Worm (Caenorhabditis elegans) whole organism, L1 larva: Measurements from ENCODE around the gene twk-8.

Experiments
- C04F5.9 ChIP-seq: sonication (generic microtip); optimal IDR thresholded peaks from 2 replicates; lab custom pipeline; 2016; ENCODE audit warnings: missing genetic modification characterization, missing compliant biosample characterization
- C34B4.2 ChIP-seq: sonication (generic microtip); optimal IDR thresholded peaks from 2 replicates; lab custom pipeline; 2017; ENCODE audit warnings: mild to moderate bottlenecking, missing genetic modification characterization, missing compliant biosample characterization
- Y116A8C.19 ChIP-seq: sonication (generic microtip); optimal IDR thresholded peaks from 2 replicates; lab custom pipeline; 2016; ENCODE audit warnings: missing compliant biosample characterization, missing genetic modification characterization, borderline replicate concordance
- aha-1 ChIP-seq: fragments of 150-350 bp; optimal IDR thresholded peaks from 2 replicates; lab custom pipeline; 2014; ENCODE audit warnings: missing biosample characterization, missing genetic modification characterization
- ama-1 ChIP-seq: fragments of 150-350 bp; optimal IDR thresholded peaks from 2 replicates; lab custom pipeline; 2014
- ceh-88 ChIP-seq: fragments of 200-800 bp; sonication (Bioruptor generic); IDR thresholded peaks from 2 replicates; pipeline ENCODE4 v1.3.6; 2022; ENCODE audit warnings: missing genetic modification characterization, missing compliant biosample characterization
- ceh-90 ChIP-seq: sonication (generic microtip); optimal IDR thresholded peaks from 2 replicates; lab custom pipeline; 2016; ENCODE audit warnings: missing genetic modification characterization, missing compliant biosample characterization
- dpl-1 ChIP-seq, 3 experiments: fragments of 150-350 bp in 2 of 3; sonication (generic microtip) in 1 of 3; optimal IDR thresholded peaks; 2 replicates each; lab custom pipeline; 2014 to 2017; ENCODE audit warnings: missing biosample characterization in 3 of 3, missing genetic modification characterization in 3 of 3, missing genetic modification reagents in 3 of 3
- dsc-1 ChIP-seq: sonication (generic microtip); optimal IDR thresholded peaks from 2 replicates; lab custom pipeline; 2016; ENCODE audit warnings: mild to moderate bottlenecking, missing genetic modification characterization, missing compliant biosample characterization
- egl-27 ChIP-seq, 2 experiments: fragments of 150-350 bp in 1 of 2; sonication (generic microtip); optimal IDR thresholded peaks; 3 replicates each; lab custom pipeline; 2017 to 2018; ENCODE audit warnings: missing biosample characterization in 2 of 2, missing genetic modification characterization in 2 of 2, missing genetic modification reagents in 2 of 2
- elt-3 ChIP-seq, 6 experiments: fragments of 150-350 bp in 1 of 6; sonication (generic microtip); optimal IDR thresholded peaks; 2 replicates each; lab custom pipeline; 2017 to 2018; ENCODE audit warnings: missing biosample characterization in 6 of 6, missing genetic modification characterization in 6 of 6, inconsistent platforms in 1 of 6
- ets-5 ChIP-seq: fragments of 200-800 bp; sonication (Bioruptor generic); IDR thresholded peaks from 2 replicates; pipeline ENCODE4 v1.3.6; 2022; ENCODE audit warnings: missing genetic modification characterization, missing compliant biosample characterization
- fkh-10 ChIP-seq: sonication (generic microtip); optimal IDR thresholded peaks from 2 replicates; lab custom pipeline; 2017; ENCODE audit warnings: missing biosample characterization, missing genetic modification reagents, missing genetic modification characterization
- fkh-4 ChIP-seq: sonication (generic microtip); optimal IDR thresholded peaks from 2 replicates; lab custom pipeline; 2016; ENCODE audit warnings: missing compliant biosample characterization, missing genetic modification characterization, borderline replicate concordance
- fkh-8 ChIP-seq: sonication (generic microtip); optimal IDR thresholded peaks from 2 replicates; lab custom pipeline; 2016; ENCODE audit warnings: mild to moderate bottlenecking, missing genetic modification characterization, missing compliant biosample characterization
- grh-1 ChIP-seq: fragments of 200-800 bp; sonication (Bioruptor generic); IDR thresholded peaks from 2 replicates; pipeline ENCODE4 v1.3.6; 2022; ENCODE audit warnings: missing genetic modification reagents, missing genetic modification characterization, missing compliant biosample characterization
- hlh-4 ChIP-seq: sonication (generic microtip); optimal IDR thresholded peaks from 2 replicates; lab custom pipeline; 2016; ENCODE audit warnings: mild to moderate bottlenecking, missing genetic modification characterization, missing compliant biosample characterization
- irx-1 ChIP-seq: sonication (generic microtip); optimal IDR thresholded peaks from 2 replicates; lab custom pipeline; 2016; ENCODE audit warnings: missing genetic modification characterization, missing compliant biosample characterization
- isw-1 ChIP-seq: fragments of 200-800 bp; sonication (Bioruptor generic); IDR thresholded peaks from 2 replicates; pipeline ENCODE4 v1.3.6; 2022; ENCODE audit warnings: missing genetic modification characterization, missing compliant biosample characterization
- lin-13 ChIP-seq: fragments of 150-350 bp; optimal IDR thresholded peaks from 2 replicates; lab custom pipeline; 2014; ENCODE audit warnings: missing biosample characterization, missing genetic modification reagents, missing genetic modification characterization
- lin-14 ChIP-seq: fragments of 200-800 bp; sonication (Bioruptor generic); optimal IDR thresholded peaks from 2 replicates; lab custom pipeline; 2018; ENCODE audit warnings: mild to moderate bottlenecking, missing genetic modification characterization, moderate library complexity, missing compliant biosample characterization
- lin-35 ChIP-seq, 2 experiments: fragments of 150-350 bp; optimal IDR thresholded peaks; 2 replicates each; lab custom pipeline; 2014; ENCODE audit warnings: missing biosample characterization in 2 of 2, missing genetic modification characterization in 2 of 2, missing genetic modification reagents in 2 of 2
- lin-39 ChIP-seq: fragments of 150-350 bp; optimal IDR thresholded peaks from 2 replicates; lab custom pipeline; 2014; ENCODE audit warnings: missing biosample characterization, missing genetic modification reagents, missing genetic modification characterization
- lir-3 ChIP-seq: sonication (generic microtip); optimal IDR thresholded peaks from 2 replicates; lab custom pipeline; 2016; ENCODE audit warnings: mild to moderate bottlenecking, missing genetic modification characterization, moderate library complexity, missing compliant biosample characterization; ENCODE audit not compliant: poor library complexity
- lsy-2 ChIP-seq, 2 experiments: fragments of 150-350 bp; optimal IDR thresholded peaks; 2 replicates each; lab custom pipeline; 2014; ENCODE audit warnings: missing biosample characterization in 2 of 2, missing genetic modification characterization in 2 of 2
- mab-9 ChIP-seq: fragments of 200-800 bp; sonication (Bioruptor generic); IDR thresholded peaks from 2 replicates; pipeline ENCODE4 v1.3.6; 2022; ENCODE audit warnings: missing genetic modification reagents, missing genetic modification characterization, missing compliant biosample characterization
- mdl-1 ChIP-seq, 2 experiments: fragments of 150-350 bp; optimal IDR thresholded peaks; 2 replicates each; lab custom pipeline; 2014 to 2017; ENCODE audit warnings: missing biosample characterization in 2 of 2, missing genetic modification characterization in 2 of 2, inconsistent platforms in 1 of 2
- mep-1 ChIP-seq: fragments of 150-350 bp; optimal IDR thresholded peaks from 2 replicates; lab custom pipeline; 2014; ENCODE audit warnings: missing biosample characterization, missing genetic modification characterization
- nhr-12 ChIP-seq: sonication (generic microtip); optimal IDR thresholded peaks from 2 replicates; lab custom pipeline; 2017; ENCODE audit warnings: missing biosample characterization, missing genetic modification characterization
- nhr-19 ChIP-seq: fragments of 200-800 bp; sonication (Bioruptor generic); conservative IDR thresholded peaks from 2 replicates; pipeline ENCODE4 v1.3.6; 2022; ENCODE audit warnings: missing genetic modification characterization, missing compliant biosample characterization
- nhr-20 ChIP-seq: sonication (generic microtip); optimal IDR thresholded peaks from 2 replicates; lab custom pipeline; 2016; ENCODE audit warnings: mild to moderate bottlenecking, missing genetic modification characterization, missing compliant biosample characterization
- nhr-237 ChIP-seq: fragments of 150-350 bp; optimal IDR thresholded peaks from 2 replicates; lab custom pipeline; 2014; ENCODE audit warnings: missing biosample characterization, missing genetic modification characterization
- nhr-47 ChIP-seq: sonication (generic microtip); optimal IDR thresholded peaks from 2 replicates; lab custom pipeline; 2016; ENCODE audit warnings: mild to moderate bottlenecking, missing genetic modification characterization, moderate library complexity, missing compliant biosample characterization
- nhr-77 ChIP-seq: fragments of 150-350 bp; optimal IDR thresholded peaks from 2 replicates; lab custom pipeline; 2014; ENCODE audit warnings: missing biosample characterization, missing genetic modification characterization
- nhr-84 ChIP-seq: sonication (generic microtip); optimal IDR thresholded peaks from 2 replicates; lab custom pipeline; 2017; ENCODE audit warnings: missing biosample characterization, missing genetic modification characterization
- pag-3 ChIP-seq: sonication (generic microtip); optimal IDR thresholded peaks from 2 replicates; lab custom pipeline; 2017; ENCODE audit warnings: missing genetic modification characterization, mild to moderate bottlenecking, missing compliant biosample characterization, antibody characterized with exemption, borderline replicate concordance; ENCODE audit not compliant: insufficient read depth
- pax-3 ChIP-seq: fragments of 200-800 bp; sonication (Bioruptor generic); optimal IDR thresholded peaks from 2 replicates; lab custom pipeline; 2018; ENCODE audit warnings: mild to moderate bottlenecking, missing genetic modification characterization, moderate library complexity, missing compliant biosample characterization
- pqm-1 ChIP-seq: sonication (generic microtip); optimal IDR thresholded peaks from 3 replicates; lab custom pipeline; 2017; ENCODE audit warnings: missing biosample characterization, missing genetic modification characterization
- rnt-1 ChIP-seq: sonication (generic microtip); optimal IDR thresholded peaks from 2 replicates; lab custom pipeline; 2016; ENCODE audit warnings: mild to moderate bottlenecking, missing genetic modification characterization, moderate library complexity, missing compliant biosample characterization
- skn-1 ChIP-seq: fragments of 150-350 bp; optimal IDR thresholded peaks from 2 replicates; lab custom pipeline; 2014; ENCODE audit warnings: missing biosample characterization, missing genetic modification characterization
- snu-23 ChIP-seq: sonication (generic microtip); optimal IDR thresholded peaks from 2 replicates; lab custom pipeline; 2016; ENCODE audit warnings: missing genetic modification characterization, missing compliant biosample characterization
- sox-4 ChIP-seq: sonication (generic microtip); optimal IDR thresholded peaks from 2 replicates; lab custom pipeline; 2016; ENCODE audit warnings: missing genetic modification characterization, missing compliant biosample characterization
- sptf-1 ChIP-seq: fragments of 150-350 bp; optimal IDR thresholded peaks from 2 replicates; lab custom pipeline; 2014; ENCODE audit warnings: missing biosample characterization, missing genetic modification characterization
- sup-37 ChIP-seq: fragments of 200-800 bp; sonication (Bioruptor generic); optimal IDR thresholded peaks from 2 replicates; lab custom pipeline; 2018; ENCODE audit warnings: mild to moderate bottlenecking, missing genetic modification characterization, missing compliant biosample characterization
- tbx-2 ChIP-seq: sonication (generic microtip); optimal IDR thresholded peaks from 2 replicates; lab custom pipeline; 2016; ENCODE audit warnings: missing genetic modification characterization, missing compliant biosample characterization
- unc-130 ChIP-seq: fragments of 150-350 bp; optimal IDR thresholded peaks from 2 replicates; lab custom pipeline; 2017; ENCODE audit warnings: missing biosample characterization, missing genetic modification characterization, inconsistent platforms
- unc-86 ChIP-seq: sonication (generic microtip); optimal IDR thresholded peaks from 2 replicates; lab custom pipeline; 2016; ENCODE audit warnings: missing genetic modification characterization, missing compliant biosample characterization
- vab-15 ChIP-seq: sonication (generic microtip); optimal IDR thresholded peaks from 2 replicates; lab custom pipeline; 2017; ENCODE audit warnings: missing genotype, mild to moderate bottlenecking, missing genetic modification characterization, missing compliant biosample characterization
- xbp-1 ChIP-seq: sonication (generic microtip); optimal IDR thresholded peaks from 2 replicates; lab custom pipeline; 2016; ENCODE audit warnings: missing genetic modification characterization, missing compliant biosample characterization
- zag-1 ChIP-seq: fragments of 150-350 bp; optimal IDR thresholded peaks from 2 replicates; lab custom pipeline; 2014; ENCODE audit warnings: missing biosample characterization, missing genetic modification characterization
- zip-4 ChIP-seq: fragments of 200-800 bp; sonication (Bioruptor generic); optimal IDR thresholded peaks from 2 replicates; lab custom pipeline; 2018; ENCODE audit warnings: mild to moderate bottlenecking, missing genetic modification characterization, moderate library complexity, missing compliant biosample characterization
- ztf-11 ChIP-seq, 2 experiments: sonication (generic microtip); optimal IDR thresholded peaks; 2 replicates each; lab custom pipeline; 2016 to 2017; ENCODE audit warnings: missing genetic modification characterization in 2 of 2, missing biosample characterization in 1 of 2, missing compliant biosample characterization in 1 of 2
- ztf-4 ChIP-seq: fragments of 150-350 bp; optimal IDR thresholded peaks from 2 replicates; lab custom pipeline; 2014; ENCODE audit warnings: missing biosample characterization, missing genetic modification characterization

twk-8 gene

DNA sequence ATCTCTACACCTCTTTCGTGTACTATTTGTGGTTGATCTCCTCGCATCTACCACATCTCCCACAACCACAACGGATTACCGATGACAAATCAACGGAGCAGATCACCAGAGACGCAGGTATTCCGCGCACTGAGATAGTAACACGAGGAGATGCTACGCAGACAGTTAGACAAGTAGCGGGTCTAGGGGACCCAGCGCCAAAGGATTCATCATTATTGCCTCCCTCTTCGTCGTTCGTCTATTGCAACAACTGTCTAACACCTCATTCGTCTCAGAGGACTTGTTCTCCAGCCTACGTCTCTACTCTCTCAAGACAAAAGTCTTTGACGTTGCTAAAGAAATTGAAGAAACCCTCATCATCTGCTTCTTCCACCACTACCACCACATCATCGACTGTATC lies 39.4 kb downstream of the twk-8 start:
- TF ChIP-seq snu-23 (peak; percentile 66), nhr-84 (tag; lab: Kevin White, UChicago) (no peak), Y116A8C.19 (tag; lab: Kevin White, UChicago) (no peak), rnt-1 (tag; lab: Kevin White, UChicago) (peak; percentile 57), lin-39 (tag; lab: Kevin White, UChicago) (no peak), nhr-237 (tag; lab: Kevin White, UChicago) (peak; percentile 5), isw-1 (no peak), aha-1 (tag; lab: Kevin White, UChicago) (no peak), hlh-4 (no peak), vab-15 (no peak), ama-1 (no peak), sox-4 (tag; lab: Kevin White, UChicago) (no peak), dpl-1 (GFP tag; optimal IDR thresholded peaks at IDR 0.05; lab: Kevin White, UChicago) (no peak), irx-1 (tag; lab: Kevin White, UChicago) (no peak), nhr-47 (tag; lab: Kevin White, UChicago) (peak; percentile 40), fkh-8 (tag; lab: Kevin White, UChicago) (no peak), zip-4 (GFP tag; lab: Kevin White, UChicago) (no peak), lin-14 (GFP tag; lab: Kevin White, UChicago) (peak; percentile 94), sptf-1 (tag; lab: Kevin White, UChicago) (no peak), xbp-1 (tag; lab: Kevin White, UChicago) (peak; percentile 37), zag-1 (no peak), lin-35 (GFP tag; optimal IDR thresholded peaks at IDR 0.05; lab: Kevin White, UChicago) (peak; percentile 33 to 48), pax-3 (tag; lab: Kevin White, UChicago) (no peak), mdl-1 (tag; optimal IDR thresholded peaks at IDR 0.05; lab: Kevin White, UChicago) (peak in 1 of 2 experiments; percentile 74), fkh-4 (tag; lab: Kevin White, UChicago) (no peak), nhr-12 (no peak), grh-1 (GFP tag; lab: Robert Waterston, UW) (0 out of 2 replicates have a peak, but pooled peaks have one; percentile 37), skn-1 (tag; lab: Kevin White, UChicago) (peak; percentile 43), fkh-10 (GFP tag; lab: Kevin White, UChicago) (no peak), pqm-1 (tag; lab: Kevin White, UChicago) (no peak), lir-3 (no peak), lin-13 (GFP tag; lab: Kevin White, UChicago) (peak; percentile 58), ztf-4 (no peak), ztf-11 (tag; optimal IDR thresholded peaks at IDR 0.05; lab: Kevin White, UChicago) (no peak), dsc-1 (tag; lab: Kevin White, UChicago) (no peak), pag-3 (no peak), nhr-20 (tag; lab: Kevin White, UChicago) (peak; percentile 64), mep-1 (tag; lab: Kevin White, UChicago) (peak; percentile 72), C04F5.9 (tag; lab: Kevin White, UChicago) (no peak), unc-130 (tag; lab: Kevin White, UChicago) (no peak), ets-5 (GFP tag; lab: Robert Waterston, UW) (no peak), egl-27 (tag; optimal IDR thresholded peaks at IDR 0.05; lab: Kevin White, UChicago) (no peak), lsy-2 (tag; optimal IDR thresholded peaks at IDR 0.05; lab: Kevin White, UChicago) (peak; percentile 27 to 64), unc-86 (no peak), C34B4.2 (tag; lab: Kevin White, UChicago) (no peak), mab-9 (GFP tag; lab: Robert Waterston, UW) (no peak), nhr-19 (no peak; the same call in 1 of the 2 replicates), elt-3 (tag; optimal IDR thresholded peaks at IDR 0.05; lab: Kevin White, UChicago) (peak in 3 of 6 experiments; percentile 14 to 21 (median 19)), ceh-90 (tag; lab: Kevin White, UChicago) (no peak), sup-37 (GFP tag; lab: Kevin White, UChicago) (no peak), ceh-88 (GFP tag; lab: Robert Waterston, UW) (no peak), tbx-2 (peak; percentile 57), nhr-77 (tag; lab: Kevin White, UChicago) (peak; percentile 27)
